Worm (Caenorhabditis elegans) whole organism, L4 larva: ENCODE data around the gene F48E8.2.

Experiments
- F26F4.8 ChIP-seq: fragments of 200-800 bp; sonication (Bioruptor generic); conservative IDR thresholded peaks from 2 replicates; pipeline ENCODE4 v1.3.6; 2022; ENCODE audit warnings: missing genetic modification characterization, missing compliant biosample characterization
- T20F7.1 ChIP-seq: fragments of 200-800 bp; sonication (Bioruptor generic); optimal IDR thresholded peaks from 2 replicates; lab custom pipeline; 2018; ENCODE audit warnings: mild to moderate bottlenecking, missing genetic modification characterization, missing compliant biosample characterization
- T26A8.4 ChIP-seq: fragments of 200-800 bp; sonication (Bioruptor generic); IDR thresholded peaks from 2 replicates; pipeline ENCODE4 v1.3.6; 2022; ENCODE audit warnings: missing genetic modification characterization, missing compliant biosample characterization
- ZK546.5 ChIP-seq, 2 experiments: sonication (generic microtip); optimal IDR thresholded peaks; 2 replicates each; lab custom pipeline; 2017; ENCODE audit warnings: missing biosample characterization in 2 of 2, missing genetic modification characterization in 2 of 2
- aha-1 ChIP-seq: fragments of 150-350 bp; peaks from one replicate; lab custom pipeline; 2014; ENCODE audit warnings: missing biosample characterization, missing genetic modification characterization
- ama-1 ChIP-seq: fragments of 150-350 bp; optimal IDR thresholded peaks from 2 replicates; lab custom pipeline; 2014; ENCODE audit warnings: inconsistent platforms, mixed read lengths
- arid-1 ChIP-seq: fragments of 200-800 bp; sonication (Bioruptor generic); conservative IDR thresholded peaks from 2 replicates; pipeline ENCODE4 v1.3.6; 2022; ENCODE audit warnings: missing genetic modification reagents, missing genetic modification characterization, missing compliant biosample characterization
- ceh-62 ChIP-seq: sonication (generic microtip); optimal IDR thresholded peaks from 2 replicates; lab custom pipeline; 2017; ENCODE audit warnings: missing biosample characterization, missing genetic modification characterization
- cey-2 ChIP-seq: sonication (generic microtip); optimal IDR thresholded peaks from 3 replicates; lab custom pipeline; 2017; ENCODE audit warnings: missing genetic modification characterization, mild to moderate bottlenecking, missing compliant biosample characterization, antibody characterized with exemption, borderline replicate concordance; ENCODE audit not compliant: insufficient read depth
- daf-12 ChIP-seq: fragments of 150-350 bp; optimal IDR thresholded peaks from 2 replicates; lab custom pipeline; 2014; ENCODE audit warnings: missing biosample characterization, missing genetic modification reagents, missing genetic modification characterization
- daf-16 ChIP-seq, 3 experiments: sonication (generic microtip); optimal IDR thresholded peaks; 2 replicates each; lab custom pipeline; 2016 to 2017; ENCODE audit warnings: missing genetic modification characterization in 3 of 3, missing genetic modification reagents in 3 of 3, mild to moderate bottlenecking in 2 of 3, missing compliant biosample characterization in 2 of 3, missing biosample characterization in 1 of 3, moderate library complexity in 1 of 3
- daf-19 ChIP-seq: fragments of 200-800 bp; sonication (Bioruptor generic); conservative IDR thresholded peaks from 2 replicates; pipeline ENCODE4 v1.3.6; 2022; ENCODE audit warnings: missing genetic modification characterization, missing compliant biosample characterization
- dmd-6 ChIP-seq: fragments of 200-800 bp; sonication (Bioruptor generic); IDR thresholded peaks from 2 replicates; pipeline ENCODE4 v1.3.6; 2022; ENCODE audit warnings: missing genetic modification reagents, missing genetic modification characterization, missing compliant biosample characterization
- dmd-9 ChIP-seq: fragments of 200-800 bp; sonication (Bioruptor generic); IDR thresholded peaks from 2 replicates; pipeline ENCODE4 v1.3.6; 2022; ENCODE audit warnings: missing genetic modification reagents, missing genetic modification characterization, missing compliant biosample characterization
- duxl-1 ChIP-seq: sonication (generic microtip); optimal IDR thresholded peaks from 2 replicates; lab custom pipeline; 2016; ENCODE audit warnings: mild to moderate bottlenecking, missing genetic modification characterization, moderate library complexity, missing compliant biosample characterization; ENCODE audit not compliant: poor library complexity
- dve-1 ChIP-seq: sonication (generic microtip); optimal IDR thresholded peaks from 2 replicates; lab custom pipeline; 2017; ENCODE audit warnings: antibody characterized with exemption, mild to moderate bottlenecking, missing genetic modification characterization, missing compliant biosample characterization; ENCODE audit not compliant: insufficient read depth
- gei-8 ChIP-seq: fragments of 200-800 bp; sonication (Bioruptor generic); optimal IDR thresholded peaks from 2 replicates; lab custom pipeline; 2018; ENCODE audit warnings: mild to moderate bottlenecking, missing genetic modification characterization, missing compliant biosample characterization
- hlh-11 ChIP-seq: fragments of 200-800 bp; sonication (Bioruptor generic); optimal IDR thresholded peaks from 2 replicates; lab custom pipeline; 2018; ENCODE audit warnings: mild to moderate bottlenecking, missing genetic modification characterization, missing compliant biosample characterization
- hlh-30 ChIP-seq: sonication (generic microtip); optimal IDR thresholded peaks from 2 replicates; lab custom pipeline; 2017; ENCODE audit warnings: antibody characterized with exemption, mild to moderate bottlenecking, missing genetic modification characterization, missing compliant biosample characterization; ENCODE audit not compliant: insufficient read depth
- hmg-1.1 ChIP-seq: fragments of 200-800 bp; sonication (Bioruptor generic); IDR thresholded peaks from 2 replicates; pipeline ENCODE4 v1.3.6; 2022; ENCODE audit warnings: missing genetic modification reagents, missing genetic modification characterization, missing compliant biosample characterization
- lim-7 ChIP-seq: fragments of 200-800 bp; sonication (Bioruptor generic); IDR thresholded peaks from 2 replicates; pipeline ENCODE4 v1.3.6; 2022; ENCODE audit warnings: missing genetic modification characterization, missing compliant biosample characterization
- lin-1 ChIP-seq: fragments of 200-800 bp; sonication (Bioruptor generic); IDR thresholded peaks from 2 replicates; pipeline ENCODE4 v1.3.6; 2022; ENCODE audit warnings: missing genetic modification reagents, missing genetic modification characterization, missing compliant biosample characterization
- lsy-2 ChIP-seq, 2 experiments: fragments of 150-350 bp in 1 of 2; sonication (generic microtip) in 1 of 2; optimal IDR thresholded peaks; 2 replicates each; lab custom pipeline; 2014 to 2017; ENCODE audit warnings: missing biosample characterization in 2 of 2, missing genetic modification characterization in 2 of 2
- madf-5 ChIP-seq, 2 experiments: fragments of 200-800 bp; sonication (Bioruptor generic); IDR thresholded peaks; 2 replicates each; pipeline ENCODE4 v1.3.6; 2022; ENCODE audit warnings: missing compliant biosample characterization in 2 of 2, missing genetic modification characterization in 2 of 2
- madf-9 ChIP-seq: fragments of 200-800 bp; sonication (Bioruptor generic); conservative IDR thresholded peaks from 2 replicates; pipeline ENCODE4 v1.3.6; 2022; ENCODE audit warnings: missing genetic modification reagents, missing genetic modification characterization, missing compliant biosample characterization
- mdl-1 ChIP-seq, 2 experiments: fragments of 150-350 bp in 1 of 2; sonication (generic microtip) in 1 of 2; optimal IDR thresholded peaks; 2 replicates each; lab custom pipeline; 2014 to 2017; ENCODE audit warnings: missing biosample characterization in 2 of 2, missing genetic modification characterization in 2 of 2
- mep-1 ChIP-seq: fragments of 150-350 bp; sonication (generic microtip); optimal IDR thresholded peaks from 3 replicates; lab custom pipeline; 2014; ENCODE audit warnings: missing biosample characterization, missing genetic modification characterization
- mxl-2 ChIP-seq: fragments of 200-800 bp; sonication (Bioruptor generic); conservative IDR thresholded peaks from 2 replicates; pipeline ENCODE4 v1.3.6; 2022; ENCODE audit warnings: missing genetic modification reagents, missing genetic modification characterization, missing compliant biosample characterization
- nhr-102 ChIP-seq: sonication (generic microtip); optimal IDR thresholded peaks from 2 replicates; lab custom pipeline; 2016; ENCODE audit warnings: mild to moderate bottlenecking, missing genetic modification characterization, moderate library complexity, missing compliant biosample characterization
- nhr-237 ChIP-seq: sonication (generic microtip); optimal IDR thresholded peaks from 2 replicates; lab custom pipeline; 2017; ENCODE audit warnings: missing biosample characterization, missing genetic modification characterization
- nhr-28 ChIP-seq: fragments of 150-350 bp; optimal IDR thresholded peaks from 2 replicates; lab custom pipeline; 2014; ENCODE audit warnings: missing biosample characterization, missing genetic modification characterization
- nhr-41 ChIP-seq: fragments of 200-800 bp; sonication (Bioruptor generic); IDR thresholded peaks from 2 replicates; pipeline ENCODE4 v1.3.6; 2022; ENCODE audit warnings: missing genetic modification reagents, missing genetic modification characterization, missing compliant biosample characterization
- nhr-42 ChIP-seq: fragments of 200-800 bp; sonication (Bioruptor generic); IDR thresholded peaks from 2 replicates; pipeline ENCODE4 v1.3.6; 2022; ENCODE audit warnings: missing genetic modification characterization, missing compliant biosample characterization
- nhr-6 ChIP-seq: fragments of 150-350 bp; optimal IDR thresholded peaks from 2 replicates; lab custom pipeline; 2014; ENCODE audit warnings: missing biosample characterization, missing genetic modification characterization
- pha-4 ChIP-seq, 2 experiments: fragments of 150-350 bp in 1 of 2; fragments of 200-800 bp in 1 of 2; sonication (Bioruptor generic) in 1 of 2; IDR thresholded peaks in 1 of 2; optimal IDR thresholded peaks in 1 of 2; 2 replicates each; pipeline versions ENCODE4 v1.3.6 to Lab custom; 2014 to 2022; ENCODE audit warnings: missing genetic modification characterization in 2 of 2, missing genetic modification reagents in 2 of 2, missing biosample characterization in 1 of 2, missing compliant biosample characterization in 1 of 2
- pqm-1 ChIP-seq: sonication (generic microtip); optimal IDR thresholded peaks from 2 replicates; lab custom pipeline; 2017; ENCODE audit warnings: missing biosample characterization, missing genetic modification characterization
- set-16 ChIP-seq: fragments of 200-800 bp; sonication (Bioruptor generic); IDR thresholded peaks from 2 replicates; pipeline ENCODE4 v1.3.6; 2022; ENCODE audit warnings: missing genetic modification reagents, missing genetic modification characterization, missing compliant biosample characterization
- snpc-1.2 ChIP-seq: fragments of 200-800 bp; sonication (Bioruptor generic); IDR thresholded peaks from 2 replicates; pipeline ENCODE4 v1.3.6; 2022; ENCODE audit warnings: missing genetic modification reagents, missing genetic modification characterization, missing compliant biosample characterization
- spr-1 ChIP-seq: sonication (generic microtip); optimal IDR thresholded peaks from 2 replicates; lab custom pipeline; 2016; ENCODE audit warnings: mild to moderate bottlenecking, missing genetic modification characterization, missing compliant biosample characterization
- tra-1 ChIP-seq: fragments of 200-800 bp; sonication (Bioruptor generic); IDR thresholded peaks from 2 replicates; pipeline ENCODE4 v1.3.6; 2022; ENCODE audit warnings: missing genetic modification reagents, missing genetic modification characterization, missing compliant biosample characterization
- unc-62 ChIP-seq, 3 experiments: fragments of 150-350 bp in 1 of 3; sonication (generic microtip); optimal IDR thresholded peaks in 2 of 3; peaks in 1 of 3; 1 replicate in 1 of 3; 2 replicates in 2 of 3; lab custom pipeline; 2014 to 2017; ENCODE audit warnings: missing biosample characterization in 3 of 3, missing genetic modification characterization in 3 of 3, missing genetic modification reagents in 3 of 3, missing genotype in 1 of 3
- zag-1 ChIP-seq: fragments of 150-350 bp; optimal IDR thresholded peaks from 2 replicates; lab custom pipeline; 2014; ENCODE audit warnings: missing biosample characterization, missing genetic modification characterization
- zfp-2 ChIP-seq: sonication (generic microtip); optimal IDR thresholded peaks from 2 replicates; lab custom pipeline; 2016; ENCODE audit warnings: mild to moderate bottlenecking, missing genetic modification characterization, missing compliant biosample characterization
- zip-11 ChIP-seq: fragments of 200-800 bp; sonication (Bioruptor generic); IDR thresholded peaks from 2 replicates; pipeline ENCODE4 v1.3.6; 2022; ENCODE audit warnings: missing genetic modification characterization, missing compliant biosample characterization
- zip-2 ChIP-seq: fragments of 150-350 bp; optimal IDR thresholded peaks from 2 replicates; lab custom pipeline; 2014; ENCODE audit warnings: missing biosample characterization, missing genetic modification characterization
- ztf-11 ChIP-seq: fragments of 150-350 bp; optimal IDR thresholded peaks from 2 replicates; lab custom pipeline; 2014; ENCODE audit warnings: missing biosample characterization, missing genetic modification characterization
- ztf-7 ChIP-seq: fragments of 150-350 bp; optimal IDR thresholded peaks from 2 replicates; lab custom pipeline; 2014; ENCODE audit warnings: missing biosample characterization, missing genetic modification characterization

F48E8.2 gene

ce11 chrIII:5501358-5502287 lies 37.4 kb downstream of the F48E8.2 start, which contains the start of gene R02F2.1:
R02F2.1 (plus strand) TSS chrIII:5501885.
- TF ChIP-seq duxl-1 (tag; lab: Kevin White, UChicago) (no peak), mxl-2 (GFP tag; lab: Robert Waterston, UW) (0 out of 2 replicates have a peak, but pooled peaks have one; percentile 5), daf-16 (GFP tag; optimal IDR thresholded peaks at IDR 0.05; lab: Kevin White, UChicago) (no peak), daf-16 (tag; optimal IDR thresholded peaks at IDR 0.05; lab: Kevin White, UChicago) (peak; percentile 67), nhr-6 (tag; lab: Kevin White, UChicago) (peak; percentile 0), gei-8 (GFP tag; lab: Kevin White, UChicago) (no peak), ceh-62 (tag; lab: Kevin White, UChicago) (no peak), hmg-1.1 (no peak), zip-11 (GFP tag; lab: Robert Waterston, UW) (no peak), lsy-2 (tag; optimal IDR thresholded peaks at IDR 0.05; lab: Kevin White, UChicago) (peak in 1 of 2 experiments; percentile 0), madf-9 (GFP tag; lab: Robert Waterston, UW) (no peak), hlh-30 (tag; lab: Kevin White, UChicago) (peak; percentile 90), nhr-28 (peak; percentile 32), snpc-1.2 (GFP tag; lab: Robert Waterston, UW) (no peak), nhr-42 (no peak), cey-2 (no peak), T26A8.4 (GFP tag; lab: Robert Waterston, UW) (no peak), unc-62 (GFP tag; optimal IDR thresholded peaks at IDR 0.05 in 1 of 2; lab: Kevin White, UChicago) (no peak), unc-62 (tag; optimal IDR thresholded peaks at IDR 0.05; lab: Kevin White, UChicago) (no peak), madf-5 (GFP tag; IDR thresholded peaks at IDR 0.05; lab: Robert Waterston, UW) (no peak), daf-12 (tag; lab: Kevin White, UChicago) (no peak), arid-1 (no peak), mep-1 (peak; percentile 17), daf-19 (GFP tag; lab: Robert Waterston, UW) (no peak), dve-1 (tag; lab: Kevin White, UChicago) (peak; percentile 59), aha-1 (tag; lab: Kevin White, UChicago) (peak; percentile 83), spr-1 (tag; lab: Kevin White, UChicago) (no peak), mdl-1 (tag; optimal IDR thresholded peaks at IDR 0.05; lab: Kevin White, UChicago) (peak in 1 of 2 experiments; percentile 50), zip-2 (tag; lab: Kevin White, UChicago) (no peak), nhr-41 (GFP tag; lab: Robert Waterston, UW) (no peak), ztf-7 (tag; lab: Kevin White, UChicago) (no peak), lim-7 (0 out of 2 replicates have a peak, but pooled peaks have one; percentile 18), nhr-102 (tag; lab: Kevin White, UChicago) (no peak), ama-1 (lab: Kevin White, UChicago) (peak; percentile 36), F26F4.8 (no peak), dmd-9 (GFP tag; lab: Robert Waterston, UW) (no peak), T20F7.1 (GFP tag; lab: Kevin White, UChicago) (no peak), nhr-237 (no peak), ztf-11 (tag; lab: Kevin White, UChicago) (no peak), set-16 (GFP tag; lab: Robert Waterston, UW) (no peak), zag-1 (tag; lab: Kevin White, UChicago) (no peak), dmd-6 (no peak; the same call in 1 of the 2 replicates), pqm-1 (tag; lab: Kevin White, UChicago) (no peak), hlh-11 (tag; lab: Kevin White, UChicago) (peak; percentile 30), pha-4 (GFP tag; IDR thresholded peaks at IDR 0.05; lab: Robert Waterston, UW) (no peak), pha-4 (tag; optimal IDR thresholded peaks at IDR 0.05; lab: Kevin White, UChicago) (no peak), zfp-2 (tag; lab: Kevin White, UChicago) (no peak), ZK546.5 (tag; optimal IDR thresholded peaks at IDR 0.05; lab: Kevin White, UChicago) (no peak), tra-1 (GFP tag; lab: Robert Waterston, UW) (no peak), lin-1 (GFP tag; lab: Robert Waterston, UW) (no peak; the same call in 1 of the 2 replicates)
